Fruit fly (Drosophila melanogaster) whole organism: ENCODE results near the gene CG6271.

Experiments used
- CG8478 ChIP-seq: fragments of >200 bp; optimal IDR thresholded peaks from 2 replicates; lab custom pipeline; 2018; ENCODE audit warnings: inconsistent platforms
- Dll ChIP-seq: fragments of >200 bp; optimal IDR thresholded peaks from 2 replicates; lab custom pipeline; 2017
- EcR ChIP-seq, 2 experiments: fragments of >200 bp; optimal IDR thresholded peaks; 2 replicates each; lab custom pipeline; 2017; ENCODE audit warnings: missing biosample characterization in 2 of 2, missing genetic modification characterization in 2 of 2, missing genetic modification reagents in 2 of 2
- pan ChIP-seq: fragments of >200 bp; optimal IDR thresholded peaks from 2 replicates; lab custom pipeline; 2017
- psq ChIP-seq: fragments of >200 bp; optimal IDR thresholded peaks from 2 replicates; lab custom pipeline; 2017
- usp ChIP-seq: fragments of >200 bp; optimal IDR thresholded peaks from 2 replicates; lab custom pipeline; 2017; ENCODE audit warnings: missing biosample characterization, missing genetic modification characterization, mixed read lengths

DNA sequence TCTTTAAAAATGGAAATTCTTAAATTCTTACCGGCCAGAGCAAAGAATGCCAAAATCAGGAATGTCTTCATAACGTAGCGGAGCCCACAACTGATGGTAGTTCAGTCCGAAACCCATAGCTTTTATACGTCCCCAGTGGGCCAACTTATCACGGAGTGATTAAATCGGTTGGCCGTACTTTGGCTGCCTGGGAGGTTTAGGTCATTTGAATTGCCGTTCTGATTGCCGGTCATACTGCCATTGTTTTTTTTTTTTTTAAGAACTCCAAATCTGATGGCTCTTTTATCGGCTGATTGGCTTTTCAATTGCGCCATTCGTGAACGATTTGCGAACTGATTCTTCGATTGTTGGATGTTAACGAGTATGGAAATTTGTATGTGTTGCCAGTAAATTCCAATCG is 2.8 kb downstream of the CG6271 start, which contains the start of gene CG6277:
- no peak for TF ChIP-seq CG8478 (lab: Kevin White, UChicago)
- TF ChIP-seq Dll (lab: Kevin White, UChicago): no peak
- TF ChIP-seq psq (lab: Kevin White, UChicago): no peak
- TF ChIP-seq pan (lab: Kevin White, UChicago): no peak
- TF ChIP-seq usp (GFP tag; lab: Kevin White, UChicago): no peak
- TF ChIP-seq EcR (GFP tag; optimal IDR thresholded peaks at IDR 0.05; lab: Kevin White, UChicago): no peak
